Fruit fly (Drosophila melanogaster) whole organism, embryonic: ENCODE data around the gene Nxf3.

Experiments
- Abd-B ChIP-seq: fragments of 200-800 bp; sonication (Bioruptor generic); optimal IDR thresholded peaks from 2 replicates; lab custom pipeline; 2018; ENCODE audit warnings: missing biosample characterization, mild to moderate bottlenecking, missing genetic modification characterization, moderate library complexity
- Ada2b ChIP-seq: fragments of 200-800 bp; sonication (Bioruptor generic); IDR thresholded peaks from 2 replicates; pipeline ENCODE4 v1.3.6; 2022; ENCODE audit warnings: missing biosample characterization, missing genetic modification characterization
- BEAF-32 ChIP-seq: fragments of 200-800 bp; sonication (Bioruptor generic); optimal IDR thresholded peaks from 3 replicates; lab custom pipeline; 2017; ENCODE audit warnings: missing biosample characterization, missing genetic modification characterization, mild to moderate bottlenecking, moderate library complexity, missing genetic modification reagents
- CG10321 ChIP-seq: fragments of 200-800 bp; sonication (Bioruptor generic); IDR thresholded peaks from 2 replicates; pipeline ENCODE4 v1.3.6; 2022; ENCODE audit warnings: missing biosample characterization, missing genetic modification characterization
- CG10654 ChIP-seq: fragments of 200-800 bp; sonication (Bioruptor generic); optimal IDR thresholded peaks from 2 replicates; lab custom pipeline; 2016; ENCODE audit warnings: missing biosample characterization, missing genetic modification characterization
- CG10979 ChIP-seq: fragments of 200-800 bp; sonication (Bioruptor generic); optimal IDR thresholded peaks from 2 replicates; lab custom pipeline; 2018; ENCODE audit warnings: missing biosample characterization, mild to moderate bottlenecking, missing genetic modification characterization, moderate library complexity
- CG11560 ChIP-seq: fragments of 200-800 bp; sonication (Bioruptor generic); IDR thresholded peaks from 3 replicates; pipeline ENCODE4 v1.3.6; 2022; ENCODE audit warnings: missing biosample characterization, missing genetic modification characterization
- CG12236 ChIP-seq: fragments of 200-800 bp; sonication (Bioruptor generic); optimal IDR thresholded peaks from 2 replicates; lab custom pipeline; 2016; ENCODE audit warnings: missing biosample characterization, missing genetic modification characterization
- CG1529 ChIP-seq: fragments of 200-800 bp; sonication (Bioruptor generic); optimal IDR thresholded peaks from 3 replicates; lab custom pipeline; 2018; ENCODE audit warnings: missing biosample characterization, missing genetic modification characterization
- CG15696 ChIP-seq: fragments of 200-800 bp; sonication (Bioruptor generic); optimal IDR thresholded peaks from 2 replicates; lab custom pipeline; 2019; ENCODE audit warnings: missing biosample characterization, mild to moderate bottlenecking, missing genetic modification characterization, moderate library complexity
- CG18011 ChIP-seq: fragments of 200-800 bp; sonication (Bioruptor generic); optimal IDR thresholded peaks from 2 replicates; lab custom pipeline; 2017; ENCODE audit warnings: missing biosample characterization, missing genetic modification characterization, mild to moderate bottlenecking, moderate library complexity, missing genotype
- CG2120 ChIP-seq: fragments of 200-800 bp; sonication (Bioruptor generic); optimal IDR thresholded peaks from 3 replicates; lab custom pipeline; 2016; ENCODE audit warnings: missing biosample characterization, missing genetic modification characterization
- CG2875 ChIP-seq: fragments of 200-800 bp; sonication (Bioruptor generic); optimal IDR thresholded peaks from 2 replicates; lab custom pipeline; 2017; ENCODE audit warnings: missing biosample characterization, mild to moderate bottlenecking, missing genetic modification characterization, missing genetic modification reagents
- CG31224 ChIP-seq: fragments of 200-800 bp; sonication (Bioruptor generic); IDR thresholded peaks from 2 replicates; pipeline ENCODE4 v1.3.6; 2022; ENCODE audit warnings: missing biosample characterization, missing genetic modification characterization
- CG3163 ChIP-seq: fragments of 200-800 bp; sonication (Bioruptor generic); optimal IDR thresholded peaks from 3 replicates; lab custom pipeline; 2016; ENCODE audit warnings: missing biosample characterization, missing genetic modification characterization
- CG3407 ChIP-seq: fragments of 200-800 bp; sonication (Bioruptor generic); optimal IDR thresholded peaks from 2 replicates; lab custom pipeline; 2018; ENCODE audit warnings: missing biosample characterization, mild to moderate bottlenecking, missing genetic modification characterization
- CG4282 ChIP-seq: fragments of 200-800 bp; sonication (Bioruptor generic); optimal IDR thresholded peaks from 2 replicates; lab custom pipeline; 2016; ENCODE audit warnings: missing biosample characterization, missing genetic modification characterization
- CG4328 ChIP-seq: fragments of 200-800 bp; sonication (Bioruptor generic); optimal IDR thresholded peaks from 3 replicates; lab custom pipeline; 2017; ENCODE audit warnings: missing biosample characterization, missing genetic modification reagents, missing genetic modification characterization
- CG6683 ChIP-seq: fragments of 200-800 bp; sonication (Bioruptor generic); optimal IDR thresholded peaks from 2 replicates; lab custom pipeline; 2017; ENCODE audit warnings: missing biosample characterization, mild to moderate bottlenecking, missing genetic modification characterization, missing genetic modification reagents
- CG8388 ChIP-seq: fragments of 200-800 bp; sonication (Bioruptor generic); optimal IDR thresholded peaks from 2 replicates; lab custom pipeline; 2019; ENCODE audit warnings: missing biosample characterization, mild to moderate bottlenecking, missing genetic modification characterization, moderate library complexity
- CTCF ChIP-seq: fragments of 200-800 bp; sonication (Bioruptor generic); optimal IDR thresholded peaks from 2 replicates; lab custom pipeline; 2017; ENCODE audit warnings: missing biosample characterization, mild to moderate bottlenecking, missing genetic modification characterization, moderate library complexity
- Dip3 ChIP-seq: fragments of 200-800 bp; sonication (Bioruptor generic); optimal IDR thresholded peaks from 3 replicates; lab custom pipeline; 2016; ENCODE audit warnings: missing biosample characterization, missing genetic modification characterization
- Eip74EF ChIP-seq, 2 experiments: fragments of 200-800 bp in 1 of 2; fragments of >200 bp in 1 of 2; sonication (Bioruptor generic) in 1 of 2; optimal IDR thresholded peaks; 2 replicates each; lab custom pipeline; 2017 to 2019; ENCODE audit warnings: missing biosample characterization in 2 of 2, missing genetic modification characterization in 2 of 2, mild to moderate bottlenecking in 1 of 2, moderate library complexity in 1 of 2
- Fer2 ChIP-seq: fragments of 200-800 bp; sonication (Bioruptor generic); optimal IDR thresholded peaks from 2 replicates; lab custom pipeline; 2018; ENCODE audit warnings: missing biosample characterization, mild to moderate bottlenecking, missing genetic modification characterization, moderate library complexity
- Fer3 ChIP-seq: fragments of 200-800 bp; sonication (Bioruptor generic); optimal IDR thresholded peaks from 2 replicates; lab custom pipeline; 2018; ENCODE audit warnings: missing biosample characterization, mild to moderate bottlenecking, missing genetic modification characterization, moderate library complexity
- Gug ChIP-seq: fragments of 200-800 bp; sonication (Bioruptor generic); IDR thresholded peaks from 4 replicates; pipeline ENCODE4 v1.3.6; 2022; ENCODE audit warnings: missing biosample characterization, missing genetic modification characterization
- H15 ChIP-seq: fragments of 200-800 bp; sonication (Bioruptor generic); IDR thresholded peaks from 3 replicates; pipeline ENCODE4 v1.3.6; 2022; ENCODE audit warnings: missing biosample characterization, missing genetic modification characterization
- HHEX ChIP-seq: fragments of 200-800 bp; sonication (Bioruptor generic); optimal IDR thresholded peaks from 3 replicates; lab custom pipeline; 2017; ENCODE audit warnings: missing biosample characterization, mild to moderate bottlenecking, missing genetic modification characterization, missing genetic modification reagents
- Hey ChIP-seq: fragments of 200-800 bp; sonication (Bioruptor generic); optimal IDR thresholded peaks from 3 replicates; lab custom pipeline; 2018; ENCODE audit warnings: missing biosample characterization, mild to moderate bottlenecking, missing genetic modification characterization
- Hsf ChIP-seq: fragments of 200-800 bp; sonication (Bioruptor generic); optimal IDR thresholded peaks from 3 replicates; lab custom pipeline; 2016; ENCODE audit warnings: missing biosample characterization, missing genetic modification characterization
- Lim3 ChIP-seq: fragments of 200-800 bp; sonication (Bioruptor generic); IDR thresholded peaks from 2 replicates; pipeline ENCODE4 v1.3.6; 2022; ENCODE audit warnings: missing biosample characterization, missing genetic modification characterization
- al ChIP-seq: fragments of 200-800 bp; sonication (Bioruptor generic); IDR thresholded peaks from 2 replicates; pipeline ENCODE4 v1.3.6; 2022; ENCODE audit warnings: missing biosample characterization, missing genetic modification characterization
- bbx ChIP-seq: fragments of 200-800 bp; sonication (Bioruptor generic); IDR thresholded peaks from 2 replicates; pipeline ENCODE4 v1.3.6; 2022; ENCODE audit warnings: missing biosample characterization, missing genetic modification characterization; ENCODE audit not compliant: partially characterized antibody
- ci ChIP-seq: fragments of 200-800 bp; sonication (Bioruptor generic); IDR thresholded peaks from 3 replicates; pipeline ENCODE4 v1.3.6; 2022; ENCODE audit warnings: missing biosample characterization, missing genetic modification characterization
- crp ChIP-seq, 2 experiments: fragments of 200-800 bp; sonication (Bioruptor generic); optimal IDR thresholded peaks; 2 replicates in 1 of 2; 3 replicates in 1 of 2; lab custom pipeline; 2017; ENCODE audit warnings: missing biosample characterization in 2 of 2, missing genetic modification characterization in 2 of 2, mild to moderate bottlenecking in 1 of 2, moderate library complexity in 1 of 2
- eyg ChIP-seq: fragments of 200-800 bp; sonication (Bioruptor generic); optimal IDR thresholded peaks from 3 replicates; lab custom pipeline; 2016; ENCODE audit warnings: missing biosample characterization, missing genetic modification characterization
- fd3F ChIP-seq: fragments of 200-800 bp; sonication (Bioruptor generic); optimal IDR thresholded peaks from 2 replicates; lab custom pipeline; 2018; ENCODE audit warnings: missing biosample characterization, mild to moderate bottlenecking, missing genetic modification characterization, moderate library complexity
- fu2 ChIP-seq: fragments of 200-800 bp; sonication (Bioruptor generic); optimal IDR thresholded peaks from 2 replicates; lab custom pipeline; 2016; ENCODE audit warnings: missing biosample characterization, missing genetic modification characterization
- gem ChIP-seq: fragments of 200-800 bp; sonication (Bioruptor generic); optimal IDR thresholded peaks from 2 replicates; lab custom pipeline; 2019; ENCODE audit warnings: missing biosample characterization, mild to moderate bottlenecking, missing genetic modification characterization, moderate library complexity
- hth ChIP-seq: fragments of >200 bp; optimal IDR thresholded peaks from 2 replicates; lab custom pipeline; 2017; ENCODE audit warnings: inconsistent platforms
- lbe ChIP-seq: fragments of 200-800 bp; sonication (Bioruptor generic); optimal IDR thresholded peaks from 2 replicates; lab custom pipeline; 2016; ENCODE audit warnings: missing biosample characterization, mild to moderate bottlenecking, missing genetic modification characterization
- nerfin-2 ChIP-seq: fragments of 200-800 bp; sonication (Bioruptor generic); IDR thresholded peaks from 2 replicates; pipeline ENCODE4 v1.3.6; 2022; ENCODE audit warnings: missing biosample characterization, missing genetic modification characterization; ENCODE audit not compliant: partially characterized antibody
- phol ChIP-seq: fragments of 200-800 bp; sonication (Bioruptor generic); optimal IDR thresholded peaks from 3 replicates; lab custom pipeline; 2018; ENCODE audit warnings: missing biosample characterization, mild to moderate bottlenecking, missing genetic modification characterization, moderate library complexity
- psq ChIP-seq: fragments of 200-800 bp; sonication (Bioruptor generic); optimal IDR thresholded peaks from 2 replicates; lab custom pipeline; 2017; ENCODE audit warnings: missing biosample characterization, missing genetic modification characterization
- sens ChIP-seq: fragments of 200-800 bp; sonication (Bioruptor generic); peaks from one replicate; lab custom pipeline; 2016; ENCODE audit warnings: missing biosample characterization, missing genetic modification characterization
- stc ChIP-seq: fragments of 200-800 bp; sonication (Bioruptor generic); IDR thresholded peaks from 2 replicates; pipeline ENCODE4 v1.3.6; 2022; ENCODE audit warnings: missing biosample characterization, missing genetic modification characterization
- tna ChIP-seq: fragments of 200-800 bp; sonication (Bioruptor generic); IDR thresholded peaks from 2 replicates; pipeline ENCODE4 v1.3.6; 2022; ENCODE audit warnings: missing biosample characterization, missing genetic modification characterization; ENCODE audit not compliant: partially characterized antibody
- ttk ChIP-seq: fragments of 200-800 bp; sonication (Bioruptor generic); IDR thresholded peaks from 2 replicates; pipeline ENCODE4 v2.1.2; 2022; ENCODE audit warnings: missing biosample characterization, missing genetic modification characterization
- tup ChIP-seq: fragments of 200-800 bp; sonication (Bioruptor generic); optimal IDR thresholded peaks from 2 replicates; lab custom pipeline; 2016; ENCODE audit warnings: missing biosample characterization, mild to moderate bottlenecking, missing genetic modification characterization, moderate library complexity

Gene Nxf3

dm6 chr3L:13993742-13994719, 29.0 kb downstream of the Nxf3 start, which contains the start of gene CtsK1 (continued):
- peak; percentile 10; the same call in 1 of the 2 replicates for TF ChIP-seq bbx (GFP tag; lab: Robert Waterston, UW)
- peak; percentile 49; the same call in 1 of the 2 replicates for TF ChIP-seq stc
- TF ChIP-seq Fer3, result peak; percentile 5
- TF ChIP-seq Hey (tag; lab: Kevin White, UChicago), result no peak
- no peak for TF ChIP-seq CG6683 (GFP tag; lab: Kevin White, UChicago)
- no peak for TF ChIP-seq CG31224 (GFP tag; lab: Robert Waterston, UW)
- TF ChIP-seq CTCF (GFP tag; lab: Kevin White, UChicago), result peak; percentile 21
- TF ChIP-seq CG4282 (GFP tag; lab: Kevin White, UChicago), result no peak
- TF ChIP-seq ttk (GFP tag; lab: Robert Waterston, UW), result no peak
- no peak for TF ChIP-seq CG3163
- no peak for TF ChIP-seq CG18011 (GFP tag; lab: Kevin White, UChicago)
- peak; percentile 73 for TF ChIP-seq sens (GFP tag; lab: Kevin White, UChicago)
- peak; percentile 23 for TF ChIP-seq lbe (GFP tag; lab: Kevin White, UChicago)
- TF ChIP-seq fd3F (GFP tag; lab: Kevin White, UChicago), result no peak
- TF ChIP-seq CG2120 (GFP tag; lab: Kevin White, UChicago), result peak; percentile 34
- no peak for TF ChIP-seq HHEX (GFP tag; lab: Kevin White, UChicago)
- TF ChIP-seq fu2, result no peak
- peak; percentile 29 for TF ChIP-seq phol (tag; lab: Kevin White, UChicago)
- 0 out of 2 replicates have a peak, but pooled peaks have one; percentile 10 for TF ChIP-seq Ada2b (GFP tag; lab: Robert Waterston, UW)
- no peak for TF ChIP-seq Gug (GFP tag; lab: Robert Waterston, UW)
- peak; percentile 6 for TF ChIP-seq CG10979
- no peak for TF ChIP-seq hth (lab: Kevin White, UChicago)
- peak; percentile 14 for TF ChIP-seq Hsf
- TF ChIP-seq CG10321, result no peak
- TF ChIP-seq Eip74EF (GFP tag; optimal IDR thresholded peaks at IDR 0.05; lab: Kevin White, UChicago), result no peak
- TF ChIP-seq CG3407 (GFP tag; lab: Kevin White, UChicago), result no peak
- TF ChIP-seq psq (GFP tag; lab: Kevin White, UChicago), result no peak
- TF ChIP-seq CG12236 (GFP tag; lab: Kevin White, UChicago), result no peak
- no peak for TF ChIP-seq CG11560 (tag; lab: Robert Waterston, UW)
- TF ChIP-seq ci, result peak; percentile 3; the same call in 1 of the 3 replicates
- peak; percentile 77 for TF ChIP-seq BEAF-32
- TF ChIP-seq CG15696, result no peak
- no peak for TF ChIP-seq CG8388 (GFP tag; lab: Kevin White, UChicago)
- TF ChIP-seq CG10654 (GFP tag; lab: Kevin White, UChicago), result no peak
- TF ChIP-seq CG1529 (GFP tag; lab: Kevin White, UChicago), result no peak
- TF ChIP-seq Fer2 (tag; lab: Kevin White, UChicago), result no peak
- no peak for TF ChIP-seq tna (GFP tag; lab: Robert Waterston, UW)
- TF ChIP-seq tup (GFP tag; lab: Kevin White, UChicago), result no peak
- no peak for TF ChIP-seq eyg (GFP tag; lab: Kevin White, UChicago)
- TF ChIP-seq Abd-B, result peak; percentile 48
- TF ChIP-seq al (GFP tag; lab: Robert Waterston, UW), result no peak
- peak in 1 of 2 experiments; percentile 48 for TF ChIP-seq crp (GFP tag; optimal IDR thresholded peaks at IDR 0.05; lab: Kevin White, UChicago)
- no peak for TF ChIP-seq nerfin-2
- TF ChIP-seq H15 (GFP tag; lab: Robert Waterston, UW), result 0 out of 3 replicates have a peak, but pooled peaks have one; percentile 18
- peak; percentile 47 for TF ChIP-seq gem
- no peak for TF ChIP-seq Lim3 (GFP tag; lab: Robert Waterston, UW)
- no peak for TF ChIP-seq CG4328 (GFP tag; lab: Kevin White, UChicago)
- TF ChIP-seq CG2875 (GFP tag; lab: Kevin White, UChicago), result no peak
- TF ChIP-seq Dip3 (GFP tag; lab: Kevin White, UChicago), result no peak
